Worm (Caenorhabditis elegans) whole organism, L1 larva: ENCODE measurements around the gene B0001.3.

Experiments
- C16A3.4 ChIP-seq: fragments of 150-350 bp; optimal IDR thresholded peaks from 2 replicates; lab custom pipeline; 2014; ENCODE audit warnings: missing biosample characterization, missing genetic modification characterization
- ama-1 ChIP-seq: fragments of 150-350 bp; optimal IDR thresholded peaks from 2 replicates; lab custom pipeline; 2014
- ces-1 ChIP-seq: fragments of 150-350 bp; optimal IDR thresholded peaks from 2 replicates; lab custom pipeline; 2014; ENCODE audit warnings: missing biosample characterization, missing genetic modification reagents, missing genetic modification characterization
- elt-3 ChIP-seq, 6 experiments: fragments of 150-350 bp in 1 of 6; sonication (generic microtip); optimal IDR thresholded peaks; 2 replicates each; lab custom pipeline; 2017 to 2018; ENCODE audit warnings: missing biosample characterization in 6 of 6, missing genetic modification characterization in 6 of 6, inconsistent platforms in 1 of 6
- nhr-237 ChIP-seq: fragments of 150-350 bp; optimal IDR thresholded peaks from 2 replicates; lab custom pipeline; 2014; ENCODE audit warnings: missing biosample characterization, missing genetic modification characterization
- nhr-77 ChIP-seq: fragments of 150-350 bp; optimal IDR thresholded peaks from 2 replicates; lab custom pipeline; 2014; ENCODE audit warnings: missing biosample characterization, missing genetic modification characterization
- nhr-90 ChIP-seq: sonication (generic microtip); optimal IDR thresholded peaks from 2 replicates; lab custom pipeline; 2016; ENCODE audit warnings: mild to moderate bottlenecking, missing genetic modification characterization, missing compliant biosample characterization; ENCODE audit not compliant: poor library complexity
- unc-130 ChIP-seq: fragments of 150-350 bp; optimal IDR thresholded peaks from 2 replicates; lab custom pipeline; 2017; ENCODE audit warnings: missing biosample characterization, missing genetic modification characterization, inconsistent platforms
- zag-1 ChIP-seq: fragments of 150-350 bp; optimal IDR thresholded peaks from 2 replicates; lab custom pipeline; 2014; ENCODE audit warnings: missing biosample characterization, missing genetic modification characterization
- ztf-11 ChIP-seq, 2 experiments: sonication (generic microtip); optimal IDR thresholded peaks; 2 replicates each; lab custom pipeline; 2016 to 2017; ENCODE audit warnings: missing genetic modification characterization in 2 of 2, missing biosample characterization in 1 of 2, missing compliant biosample characterization in 1 of 2

DNA sequence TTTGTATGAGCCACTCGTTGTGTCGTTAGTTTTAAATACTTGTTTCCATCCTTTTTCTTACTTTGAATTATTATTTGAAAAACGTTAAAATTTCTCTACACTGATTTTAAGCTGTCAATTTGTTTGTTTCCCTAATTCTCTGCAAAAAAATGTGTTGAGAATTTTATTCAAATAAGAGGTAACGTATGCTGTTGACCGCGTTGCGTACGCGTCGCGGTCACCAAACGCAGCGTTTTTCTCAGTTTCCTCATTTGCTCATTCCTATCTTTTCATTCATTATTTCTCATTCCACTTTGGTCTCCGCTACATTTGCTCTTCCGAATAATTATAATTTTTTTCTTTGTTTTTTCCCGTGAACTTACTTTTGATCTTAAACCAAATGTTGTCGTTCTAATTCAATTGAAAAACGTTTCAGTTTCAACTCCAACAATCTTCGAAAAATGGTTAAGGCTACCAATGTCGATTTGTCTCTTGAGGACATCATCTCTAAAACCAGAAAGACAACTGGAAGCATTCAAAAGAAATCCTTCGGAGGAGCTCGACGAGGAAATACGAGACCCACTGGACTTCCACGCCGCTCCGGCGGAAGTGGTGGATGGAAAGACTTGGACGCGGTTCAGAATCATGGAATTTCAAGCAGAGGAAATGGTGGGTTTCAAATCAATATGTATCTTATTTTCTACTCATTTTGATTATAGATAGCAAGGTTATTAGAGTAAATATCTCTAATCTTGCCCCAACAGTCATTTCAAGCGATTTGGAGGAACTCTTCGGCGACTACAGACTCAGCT, 22.5 kb downstream of the B0001.3 start, which contains the start of gene aly-3:
- TF ChIP-seq ces-1 (GFP tag; lab: Kevin White, UChicago) (no peak), nhr-90 (no peak), ama-1 (lab: Kevin White, UChicago) (peak; percentile 21), unc-130 (tag; lab: Kevin White, UChicago) (no peak), C16A3.4 (tag; lab: Kevin White, UChicago) (no peak), ztf-11 (tag; optimal IDR thresholded peaks at IDR 0.05; lab: Kevin White, UChicago) (no peak), nhr-237 (no peak), zag-1 (tag; lab: Kevin White, UChicago) (no peak), elt-3 (tag; optimal IDR thresholded peaks at IDR 0.05; lab: Kevin White, UChicago) (no peak), nhr-77 (no peak)
